Fruit fly (Drosophila melanogaster): Measurements from ENCODE around the gene CG18666.

- TF ChIP-seq her (GFP tag; optimal IDR thresholded peaks at IDR 0.05) (no peak), CG7556 (GFP tag; optimal IDR thresholded peaks at IDR 0.05) (no peak)
These were observed 31.6 kb downstream of the CG18666 start for dm6 chr2L:11065932-11066823.

Data from whole organism, embryonic.